Worm (Caenorhabditis elegans): Measurements from ENCODE around the gene srh-68.

srh-68 gene

DNA sequence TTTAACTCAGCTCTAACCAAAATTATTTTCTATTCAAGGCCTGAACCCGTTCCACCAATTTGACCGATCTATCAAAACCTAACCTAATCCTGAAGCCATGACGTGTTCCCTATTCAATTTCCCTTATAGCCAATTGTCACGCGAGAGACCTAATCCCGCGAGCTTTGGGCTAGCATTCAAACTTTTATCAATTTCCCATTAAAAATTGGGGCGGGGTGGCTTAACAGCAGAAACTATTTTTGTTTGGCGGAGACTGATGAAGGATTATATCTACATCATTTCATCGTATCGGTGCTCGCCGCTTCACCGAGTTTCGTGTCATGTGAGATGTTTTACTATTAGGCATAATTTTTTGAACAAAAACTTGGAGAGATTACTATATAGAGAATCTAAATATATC is 18.3 kb upstream of the srh-68 start:
- no peak for TF ChIP-seq pha-2 (tag; optimal IDR thresholded peaks at IDR 0.05)
- TF ChIP-seq pax-1 (tag; optimal IDR thresholded peaks at IDR 0.05): no peak
- TF ChIP-seq ceh-48 (tag; optimal IDR thresholded peaks at IDR 0.05): no peak
- no peak for TF ChIP-seq sox-4 (tag; optimal IDR thresholded peaks at IDR 0.05)
- no peak for TF ChIP-seq che-1 (tag; optimal IDR thresholded peaks at IDR 0.05)
- no peak for TF ChIP-seq pag-3 (tag; optimal IDR thresholded peaks at IDR 0.05; ENCODE audit: borderline replicate concordance)
- TF ChIP-seq ets-4 (tag; optimal IDR thresholded peaks at IDR 0.05): no peak
- no peak for TF ChIP-seq dmd-4 (tag; optimal IDR thresholded peaks at IDR 0.05; ENCODE audit: borderline replicate concordance)
- TF ChIP-seq nhr-11 (tag; optimal IDR thresholded peaks at IDR 0.05): no peak
- TF ChIP-seq ceh-14 (tag; optimal IDR thresholded peaks at IDR 0.05): no peak
- no peak for TF ChIP-seq hlh-13 (GFP tag; optimal IDR thresholded peaks at IDR 0.05)
- no peak for TF ChIP-seq hlh-15 (tag; optimal IDR thresholded peaks at IDR 0.05)
- no peak for TF ChIP-seq T23F11.4 (GFP tag; optimal IDR thresholded peaks at IDR 0.05)
- no peak for TF ChIP-seq elt-2 (tag; optimal IDR thresholded peaks at IDR 0.05)
- TF ChIP-seq ceh-34 (tag; optimal IDR thresholded peaks at IDR 0.05): no peak
- no peak for TF ChIP-seq hlh-30 (tag; optimal IDR thresholded peaks at IDR 0.05; ENCODE audit: insufficient read depth)
- TF ChIP-seq odd-2 (tag; optimal IDR thresholded peaks at IDR 0.05): no peak
- no peak for TF ChIP-seq mec-3 (tag; optimal IDR thresholded peaks at IDR 0.05; ENCODE audit: borderline replicate concordance)
- TF ChIP-seq K02D7.2 (tag; optimal IDR thresholded peaks at IDR 0.05): no peak

DNA sequence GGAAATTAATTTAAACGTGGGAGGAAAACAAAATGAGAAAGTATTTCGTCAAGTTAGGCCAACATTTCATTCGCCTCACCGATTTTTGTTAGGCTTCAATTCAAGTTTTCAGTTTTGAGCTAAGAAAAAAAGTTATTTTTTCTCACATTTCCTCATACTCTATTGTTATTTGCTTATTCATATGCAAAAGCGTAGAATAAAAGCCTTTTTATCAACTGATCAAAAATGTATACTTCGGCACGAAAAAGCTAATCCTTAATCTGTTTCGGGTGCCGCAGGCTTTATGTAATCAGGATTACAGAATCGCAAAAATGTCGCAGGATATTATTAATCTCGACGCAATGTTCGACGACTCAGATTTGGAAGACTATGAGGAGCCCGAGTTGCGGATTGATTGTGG is 17.2 kb upstream of the srh-68 start, which contains the start of gene T21B4.15:
TSS of gene T21B4.15 (plus strand) at position 301 of the 400 bp plus-strand sequence.
- TF ChIP-seq hlh-15 (tag; optimal IDR thresholded peaks at IDR 0.05) (no peak), unc-42 (tag; optimal IDR thresholded peaks at IDR 0.05) (no peak), dmd-4 (tag; optimal IDR thresholded peaks at IDR 0.05; ENCODE audit: borderline replicate concordance) (no peak), elt-2 (tag; optimal IDR thresholded peaks at IDR 0.05) (no peak), hlh-13 (GFP tag; optimal IDR thresholded peaks at IDR 0.05) (no peak), fax-1 (tag; optimal IDR thresholded peaks at IDR 0.05) (no peak), pat-9 (tag; optimal IDR thresholded peaks at IDR 0.05) (no peak), ahr-1 (tag; optimal IDR thresholded peaks at IDR 0.05) (no peak), ceh-48 (tag; optimal IDR thresholded peaks at IDR 0.05) (no peak), F13H6.1 (tag; optimal IDR thresholded peaks at IDR 0.05) (no peak), C08G9.2 (tag; optimal IDR thresholded peaks at IDR 0.05) (no peak), K02D7.2 (tag; optimal IDR thresholded peaks at IDR 0.05) (no peak), madf-2 (tag; optimal IDR thresholded peaks at IDR 0.05) (no peak), pha-4 (tag; optimal IDR thresholded peaks at IDR 0.05) (no peak), hlh-8 (tag; optimal IDR thresholded peaks at IDR 0.05) (no peak), ceh-18 (tag; optimal IDR thresholded peaks at IDR 0.05) (no peak)

DNA sequence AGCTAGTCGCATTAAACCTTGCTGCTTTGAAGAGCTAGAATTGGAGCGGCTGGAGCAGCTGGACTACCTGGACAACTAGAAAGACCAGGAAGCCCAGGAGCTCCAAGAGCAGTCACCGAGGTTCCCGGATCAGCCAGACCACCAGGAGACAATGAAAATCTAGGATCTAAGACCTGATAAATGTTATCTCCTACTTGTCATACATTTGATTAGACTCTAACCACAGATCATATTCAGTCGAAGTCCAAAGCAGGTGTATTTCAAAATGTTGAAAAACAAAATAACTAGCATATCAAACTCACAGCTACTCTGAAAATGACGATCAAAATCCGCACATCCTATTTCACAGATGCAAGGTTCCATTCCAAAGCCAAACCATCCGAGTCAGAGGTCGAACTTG is 15.2 kb upstream of the srh-68 start, which contains the start of gene srz-6:
TSS of gene srz-6 (plus strand) at position 301 of the 400 bp plus-strand sequence.
- TF ChIP-seq ceh-2 (tag; optimal IDR thresholded peaks at IDR 0.05): no peak

DNA sequence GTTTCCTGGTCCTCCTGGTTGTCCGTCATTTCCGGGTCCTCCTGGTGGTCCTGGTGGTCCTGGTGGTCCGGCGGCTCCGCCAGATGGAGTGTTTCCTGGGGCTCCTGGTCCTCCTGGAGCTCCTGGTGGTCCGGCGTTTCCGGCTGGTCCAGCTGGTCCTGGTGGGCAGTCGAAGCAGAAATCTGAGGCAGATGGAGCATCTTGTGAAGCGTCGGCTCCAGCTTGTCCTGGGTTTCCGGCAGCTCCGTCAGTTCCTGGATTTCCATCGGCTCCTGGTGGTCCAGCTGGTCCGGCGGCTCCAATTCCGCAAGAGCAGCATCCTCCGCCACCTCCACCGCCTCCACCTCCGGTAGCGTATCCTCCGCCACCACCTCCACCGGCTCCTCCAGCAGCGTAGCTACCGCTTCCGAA is 13.1 kb upstream of the srh-68 start:
- TF ChIP-seq ceh-34 (tag; optimal IDR thresholded peaks at IDR 0.05): no peak
- TF ChIP-seq ets-4 (tag; optimal IDR thresholded peaks at IDR 0.05): no peak
- TF ChIP-seq ceh-19 (GFP tag; optimal IDR thresholded peaks at IDR 0.05): no peak
- no peak for TF ChIP-seq nhr-232 (tag; optimal IDR thresholded peaks at IDR 0.05)
- TF ChIP-seq dmd-4 (tag; optimal IDR thresholded peaks at IDR 0.05; ENCODE audit: borderline replicate concordance): no peak
- TF ChIP-seq fax-1 (tag; optimal IDR thresholded peaks at IDR 0.05): no peak
- no peak for TF ChIP-seq pax-1 (tag; optimal IDR thresholded peaks at IDR 0.05)
- TF ChIP-seq ceh-9 (tag; optimal IDR thresholded peaks at IDR 0.05): no peak
- TF ChIP-seq pha-2 (tag; optimal IDR thresholded peaks at IDR 0.05): no peak
- TF ChIP-seq ceh-22 (tag; optimal IDR thresholded peaks at IDR 0.05): no peak
- no peak for TF ChIP-seq ceh-45 (GFP tag; IDR thresholded peaks at IDR 0.05)
- TF ChIP-seq hlh-8 (tag; optimal IDR thresholded peaks at IDR 0.05): no peak
- no peak for TF ChIP-seq ceh-30 (tag; optimal IDR thresholded peaks at IDR 0.05)
- TF ChIP-seq elt-2 (tag; optimal IDR thresholded peaks at IDR 0.05): no peak
- TF ChIP-seq ceh-31 (tag; optimal IDR thresholded peaks at IDR 0.05): no peak

Measured in whole organism, late embryonic.